Worm (Caenorhabditis elegans) whole organism, young adult: ENCODE measurements around the gene cic-1.

Source experiments
- F39B2.1 ChIP-seq: fragments of 200-800 bp; sonication (Bioruptor generic); IDR thresholded peaks from 2 replicates; pipeline ENCODE4 v1.3.6; 2022; ENCODE audit warnings: missing genetic modification reagents, missing genetic modification characterization, missing compliant biosample characterization
- F57C9.4 ChIP-seq: sonication (generic microtip); optimal IDR thresholded peaks from 2 replicates; lab custom pipeline; 2017; ENCODE audit warnings: mild to moderate bottlenecking, missing genetic modification characterization, missing compliant biosample characterization
- cebp-1 ChIP-seq, 2 experiments: fragments of 200-800 bp in 1 of 2; sonication (Bioruptor generic) in 1 of 2; sonication (generic microtip) in 1 of 2; IDR thresholded peaks in 1 of 2; optimal IDR thresholded peaks in 1 of 2; 2 replicates each; pipeline versions ENCODE4 v1.3.6 to Lab custom; 2017 to 2022; ENCODE audit warnings: missing compliant biosample characterization in 2 of 2, missing genetic modification characterization in 2 of 2, mild to moderate bottlenecking in 1 of 2, missing genetic modification reagents in 1 of 2, moderate library complexity in 1 of 2
- egl-18 ChIP-seq: fragments of 200-800 bp; sonication (Bioruptor generic); IDR thresholded peaks from 2 replicates; pipeline ENCODE4 v1.3.6; 2022; ENCODE audit warnings: missing genetic modification reagents, missing genetic modification characterization, missing compliant biosample characterization
- lsl-1 ChIP-seq: fragments of 200-800 bp; sonication (Bioruptor generic); optimal IDR thresholded peaks from 2 replicates; lab custom pipeline; 2018; ENCODE audit warnings: mild to moderate bottlenecking, missing genetic modification characterization, moderate library complexity, missing compliant biosample characterization
- nfya-1 ChIP-seq: sonication (generic microtip); optimal IDR thresholded peaks from 2 replicates; lab custom pipeline; 2017; ENCODE audit warnings: antibody characterized with exemption, missing compliant biosample characterization, missing genetic modification characterization, borderline replicate concordance; ENCODE audit not compliant: insufficient read depth
- nhr-120 ChIP-seq: fragments of 200-800 bp; sonication (Bioruptor generic); IDR thresholded peaks from 2 replicates; pipeline ENCODE4 v1.3.6; 2022; ENCODE audit warnings: missing genetic modification characterization, missing compliant biosample characterization
- rec-8 ChIP-seq, 2 experiments: sonication (generic microtip); optimal IDR thresholded peaks; 2 replicates each; lab custom pipeline; 2016; ENCODE audit warnings: mild to moderate bottlenecking in 2 of 2, missing genetic modification characterization in 2 of 2, missing genetic modification reagents in 2 of 2, missing genotype in 2 of 2, missing biosample characterization in 1 of 2, missing compliant biosample characterization in 1 of 2, moderate library complexity in 1 of 2
- ztf-28 ChIP-seq: fragments of 200-800 bp; sonication (Bioruptor generic); IDR thresholded peaks from 2 replicates; pipeline ENCODE4 v1.3.6; 2022; ENCODE audit warnings: missing genetic modification reagents, missing genetic modification characterization, missing compliant biosample characterization

DNA sequence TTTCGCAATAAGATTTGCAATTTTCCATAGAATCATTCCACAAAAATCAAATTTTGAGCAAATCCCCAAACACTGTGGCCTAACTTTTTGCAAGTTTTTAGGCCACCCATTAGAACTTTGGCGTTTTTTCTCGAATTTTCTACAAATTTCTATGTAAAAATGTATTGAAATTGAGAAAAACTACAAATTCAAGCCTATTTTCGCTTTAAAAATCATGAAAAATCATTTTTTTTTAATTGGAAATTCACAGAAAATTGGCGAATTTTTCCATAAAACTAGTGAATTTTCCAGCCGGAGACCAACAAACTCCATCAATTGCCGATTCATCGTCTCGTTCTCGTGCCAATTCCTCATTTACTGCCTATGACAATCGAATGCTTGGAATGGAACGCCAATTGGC lies 51.1 kb downstream of the cic-1 start:
- TF ChIP-seq F39B2.1: no peak
- TF ChIP-seq F57C9.4 (tag; lab: Kevin White, UChicago): no peak
- no peak for TF ChIP-seq cebp-1 (GFP tag; IDR thresholded peaks at IDR 0.05; lab: Robert Waterston, UW)
- no peak for TF ChIP-seq cebp-1 (tag; optimal IDR thresholded peaks at IDR 0.05; lab: Kevin White, UChicago)
- TF ChIP-seq rec-8 (tag; optimal IDR thresholded peaks at IDR 0.05; lab: Kevin White, UChicago): no peak
- TF ChIP-seq ztf-28 (GFP tag; lab: Robert Waterston, UW): no peak
- TF ChIP-seq nfya-1 (tag; lab: Kevin White, UChicago): no peak
- no peak for TF ChIP-seq lsl-1
- TF ChIP-seq nhr-120 (GFP tag; lab: Robert Waterston, UW): no peak
- TF ChIP-seq egl-18: no peak
